Fruit fly (Drosophila melanogaster): ENCODE data around the gene CG6769.

Gene CG6769

dm6 chrX:17857809-17858208, 3.0 kb upstream of the CG6769 start:
- TF ChIP-seq stwl (tag; optimal IDR thresholded peaks at IDR 0.05): peak; percentile 48
- peak; percentile 46 for TF ChIP-seq MBD-R2 (GFP tag; IDR thresholded peaks at IDR 0.05)
- no peak for TF ChIP-seq CG3838 (GFP tag; optimal IDR thresholded peaks at IDR 0.05)
- 0 out of 2 replicates have a peak, but pooled peaks have one; percentile 17 for TF ChIP-seq bowl (GFP tag; IDR thresholded peaks at IDR 0.05)
- TF ChIP-seq Med (GFP tag): peak; percentile 57
- peak; percentile 55 for TF ChIP-seq CG10267 (tag; optimal IDR thresholded peaks at IDR 0.05)

dm6 chrX:17865103-17865502, 4.3 kb downstream of the CG6769 start:
- TF ChIP-seq MTF-1 (GFP tag; optimal IDR thresholded peaks at IDR 0.05; ENCODE audit: borderline replicate concordance) (no peak), ssp (GFP tag; IDR thresholded peaks at IDR 0.05) (no peak), CG2116 (GFP tag; optimal IDR thresholded peaks at IDR 0.05) (peak; percentile 91), Aef1 (GFP tag; IDR thresholded peaks at IDR 0.05) (no peak), CG7928 (GFP tag; optimal IDR thresholded peaks at IDR 0.05) (no peak), oc (tag; optimal IDR thresholded peaks at IDR 0.05) (no peak), Drgx (GFP tag; IDR thresholded peaks at IDR 0.05) (no peak), HLH3B (GFP tag; IDR thresholded peaks at IDR 0.05) (no peak), CG17612 (GFP tag; IDR thresholded peaks at IDR 0.05) (no peak), seq (GFP tag; IDR thresholded peaks at IDR 0.05) (no peak), Usf (GFP tag; optimal IDR thresholded peaks at IDR 0.05) (no peak), CG2120 (GFP tag; optimal IDR thresholded peaks at IDR 0.05) (no peak), usp (GFP tag; optimal IDR thresholded peaks at IDR 0.05) (no peak), Atf-2 (GFP tag; optimal IDR thresholded peaks at IDR 0.05) (no peak), dimm (GFP tag; IDR thresholded peaks at IDR 0.05) (no peak), CG11723 (GFP tag; optimal IDR thresholded peaks at IDR 0.05) (no peak), CG14667 (GFP tag; IDR thresholded peaks at IDR 0.05) (no peak), sd (tag; optimal IDR thresholded peaks at IDR 0.05) (no peak), PHDP (tag; optimal IDR thresholded peaks at IDR 0.05) (no peak), maf-S (GFP tag; optimal IDR thresholded peaks at IDR 0.05) (no peak), fd102C (GFP tag; optimal IDR thresholded peaks at IDR 0.05) (peak; percentile 71), NFAT (GFP tag; IDR thresholded peaks at IDR 0.05) (no peak), Gug (GFP tag; IDR thresholded peaks at IDR 0.05) (no peak), CG1603 (tag; optimal IDR thresholded peaks at IDR 0.05) (peak; percentile 33), stwl (tag; optimal IDR thresholded peaks at IDR 0.05) (peak; percentile 85), Trl (optimal IDR thresholded peaks at IDR 0.05) (no peak), Trl (GFP tag; optimal IDR thresholded peaks at IDR 0.05) (no peak), dm (GFP tag; optimal IDR thresholded peaks at IDR 0.05) (no peak), Med (GFP tag) (no peak), sisA (GFP tag; IDR thresholded peaks at IDR 0.05) (no peak), D (optimal IDR thresholded peaks at IDR 0.05) (no peak), D (GFP tag; optimal IDR thresholded peaks at IDR 0.05) (no peak), cas (GFP tag; IDR thresholded peaks at IDR 0.05) (no peak), Lpt (GFP tag; optimal IDR thresholded peaks at IDR 0.05) (no peak), Hand (GFP tag; optimal IDR thresholded peaks at IDR 0.05) (no peak), CG34376 (GFP tag; optimal IDR thresholded peaks at IDR 0.05) (no peak), CG1233 (GFP tag; optimal IDR thresholded peaks at IDR 0.05) (peak; percentile 36), CG17359 (tag; optimal IDR thresholded peaks at IDR 0.05) (peak; percentile 15), CG10274 (GFP tag; optimal IDR thresholded peaks at IDR 0.05) (no peak), aop (GFP tag; IDR thresholded peaks at IDR 0.05) (no peak), CG10979 (tag; optimal IDR thresholded peaks at IDR 0.05) (no peak), Scr (GFP tag; IDR thresholded peaks at IDR 0.05; ENCODE audit: partially characterized antibody) (no peak), Atf6 (GFP tag; IDR thresholded peaks at IDR 0.05) (no peak), CG33557 (GFP tag; optimal IDR thresholded peaks at IDR 0.05) (peak; percentile 25), phol (tag; optimal IDR thresholded peaks at IDR 0.05) (peak; percentile 53), CG11560 (tag; IDR thresholded peaks at IDR 0.05) (no peak), Atf3 (GFP tag; optimal IDR thresholded peaks at IDR 0.05) (no peak), sens (GFP tag) (peak; percentile 22)

Measured in whole organism, embryonic.